Worm (Caenorhabditis elegans): Measurements from ENCODE around the gene emb-9.

- TF ChIP-seq blmp-1 (tag; optimal IDR thresholded peaks at IDR 0.05), result no peak
- TF ChIP-seq lin-13 (tag; optimal IDR thresholded peaks at IDR 0.05), result no peak
- no peak for TF ChIP-seq elt-3 (tag; optimal IDR thresholded peaks at IDR 0.05)
- no peak for TF ChIP-seq ztf-11 (tag; optimal IDR thresholded peaks at IDR 0.05)
- no peak for TF ChIP-seq nhr-28 (tag; optimal IDR thresholded peaks at IDR 0.05)
- TF ChIP-seq nhr-12 (tag; optimal IDR thresholded peaks at IDR 0.05), result no peak
- no peak for TF ChIP-seq unc-62 (GFP tag; optimal IDR thresholded peaks at IDR 0.05)
- TF ChIP-seq snpc-4 (tag; optimal IDR thresholded peaks at IDR 0.05), result no peak
- no peak for TF ChIP-seq lsy-2 (tag; optimal IDR thresholded peaks at IDR 0.05)
- no peak for TF ChIP-seq pha-4 (tag; optimal IDR thresholded peaks at IDR 0.05)
- no peak for TF ChIP-seq mls-2 (tag; optimal IDR thresholded peaks at IDR 0.05)
- no peak for TF ChIP-seq mep-1 (tag; optimal IDR thresholded peaks at IDR 0.05)
- no peak for TF ChIP-seq mab-5 (tag; optimal IDR thresholded peaks at IDR 0.05)
These were observed 17.7 kb downstream of the emb-9 start for ce11 chrIII:9326528-9326927.
